Fruit fly (Drosophila melanogaster): ENCODE data around the gene Med.
A peak's percentile ranks its signal among the peaks of the same experiment; 100 is the strongest.

Gene Med

DNA sequence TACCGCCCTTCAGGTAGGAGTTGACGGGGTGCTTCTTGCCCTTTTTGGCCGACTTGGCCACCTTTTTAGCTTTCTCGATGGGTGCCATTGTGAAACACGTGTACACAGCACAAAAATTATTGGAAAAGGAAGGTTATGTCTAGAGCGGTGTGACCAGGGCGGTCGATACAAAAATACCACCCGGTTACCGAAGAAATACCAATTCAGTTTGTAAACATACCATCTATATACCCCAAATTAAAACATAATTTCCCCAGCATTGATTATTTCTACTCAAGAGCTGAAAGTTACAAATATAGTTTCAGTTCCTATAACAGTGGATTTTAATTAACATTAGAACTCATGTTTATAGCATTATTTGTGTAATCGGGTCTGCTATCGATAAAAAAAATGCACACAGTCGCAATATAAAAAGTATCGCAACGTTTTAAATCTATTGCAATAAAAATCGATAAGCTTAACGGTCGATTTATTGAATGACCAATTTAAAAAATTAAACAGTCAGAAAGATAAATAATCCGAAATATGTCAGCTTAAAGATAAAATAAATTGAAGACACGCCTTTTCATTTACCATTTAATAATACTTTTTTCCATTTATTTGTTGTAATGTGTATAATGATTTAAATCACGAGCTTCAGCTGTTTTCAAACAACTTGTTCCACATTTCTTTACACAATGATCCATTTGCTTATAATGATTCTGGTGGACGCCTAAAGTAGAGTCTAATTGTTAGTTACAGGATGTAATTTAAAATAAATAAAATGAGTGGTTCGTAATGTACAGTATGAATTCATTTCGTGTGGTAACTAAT, 14.6 kb upstream of the Med start, which contains the start of gene RpL6 (continued):
- no peak for TF ChIP-seq pita (GFP tag; optimal IDR thresholded peaks at IDR 0.05)
- TF ChIP-seq aop (GFP tag; IDR thresholded peaks at IDR 0.05): no peak
- TF ChIP-seq Chrac-16 (GFP tag; optimal IDR thresholded peaks at IDR 0.05): no peak
- peak; percentile 91 for TF ChIP-seq CG9797 (GFP tag; optimal IDR thresholded peaks at IDR 0.05)
- no peak for TF ChIP-seq Dip3 (GFP tag; optimal IDR thresholded peaks at IDR 0.05)
- peak; percentile 9 for TF ChIP-seq CG2120 (GFP tag; optimal IDR thresholded peaks at IDR 0.05)
- TF ChIP-seq hb (GFP tag; IDR thresholded peaks at IDR 0.05; ENCODE audit: partially characterized antibody): peak; percentile 83
- TF ChIP-seq da (GFP tag; optimal IDR thresholded peaks at IDR 0.05): no peak
- TF ChIP-seq ato (GFP tag; IDR thresholded peaks at IDR 0.05; ENCODE audit: partially characterized antibody): peak; percentile 81
- TF ChIP-seq jing (GFP tag; optimal IDR thresholded peaks at IDR 0.05): no peak
- no peak; the same call in 1 of the 2 replicates for TF ChIP-seq tna (GFP tag; IDR thresholded peaks at IDR 0.05; ENCODE audit: partially characterized antibody)
- TF ChIP-seq CG6791 (GFP tag; IDR thresholded peaks at IDR 0.05; ENCODE audit: partially characterized antibody): peak; percentile 84
- TF ChIP-seq Dll (GFP tag; IDR thresholded peaks at IDR 0.05; ENCODE audit: partially characterized antibody): peak; percentile 87
- peak; percentile 97 for TF ChIP-seq bigmax (GFP tag; optimal IDR thresholded peaks at IDR 0.05)
- TF ChIP-seq CG16813 (GFP tag; IDR thresholded peaks at IDR 0.05; ENCODE audit: partially characterized antibody): peak; percentile 82
- no peak for TF ChIP-seq CG6683 (GFP tag; optimal IDR thresholded peaks at IDR 0.05)
- no peak for TF ChIP-seq D19A (tag; optimal IDR thresholded peaks at IDR 0.05)
- peak; percentile 38 for TF ChIP-seq CG34376 (GFP tag; optimal IDR thresholded peaks at IDR 0.05)
- TF ChIP-seq h (optimal IDR thresholded peaks at IDR 0.05): no peak
- no peak for TF ChIP-seq pnt (GFP tag; optimal IDR thresholded peaks at IDR 0.05)
- TF ChIP-seq CG11398 (GFP tag; optimal IDR thresholded peaks at IDR 0.05): no peak
- TF ChIP-seq CG8281 (tag; optimal IDR thresholded peaks at IDR 0.05): no peak
- TF ChIP-seq lmd (GFP tag; IDR thresholded peaks at IDR 0.05): no peak
- TF ChIP-seq Hmr (GFP tag; optimal IDR thresholded peaks at IDR 0.05): peak; percentile 57
- no peak for TF ChIP-seq CG9876 (GFP tag; optimal IDR thresholded peaks at IDR 0.05)
- no peak for TF ChIP-seq CG3838 (GFP tag; optimal IDR thresholded peaks at IDR 0.05)
- TF ChIP-seq Pdp1 (GFP tag; optimal IDR thresholded peaks at IDR 0.05): peak in 1 of 2 experiments; percentile 67
- peak; percentile 12 for TF ChIP-seq CG17385 (GFP tag; optimal IDR thresholded peaks at IDR 0.05)
- no peak for TF ChIP-seq Hr78 (GFP tag; optimal IDR thresholded peaks at IDR 0.05)
- TF ChIP-seq phol (tag; optimal IDR thresholded peaks at IDR 0.05): peak; percentile 37
- peak; percentile 86 for TF ChIP-seq stwl (tag; optimal IDR thresholded peaks at IDR 0.05)
- peak; percentile 86 for TF ChIP-seq unc-4 (GFP tag; IDR thresholded peaks at IDR 0.05; ENCODE audit: partially characterized antibody)
- no peak for TF ChIP-seq Xbp1 (GFP tag; optimal IDR thresholded peaks at IDR 0.05)
- peak; percentile 30 for TF ChIP-seq Hsf (GFP tag; optimal IDR thresholded peaks at IDR 0.05)
- peak; percentile 15 for TF ChIP-seq Camta (GFP tag; optimal IDR thresholded peaks at IDR 0.05)
- no peak for TF ChIP-seq zfh1 (GFP tag; IDR thresholded peaks at IDR 0.05)
- no peak; the same call in 2 of the 3 replicates for TF ChIP-seq Dbx (GFP tag; IDR thresholded peaks at IDR 0.05)
- TF ChIP-seq CG10267 (tag; optimal IDR thresholded peaks at IDR 0.05): peak; percentile 77
- peak; percentile 13 for TF ChIP-seq CG15269 (tag; optimal IDR thresholded peaks at IDR 0.05)
- peak; percentile 73; the same call in 1 of the 2 replicates for TF ChIP-seq amos (GFP tag; IDR thresholded peaks at IDR 0.05; ENCODE audit: partially characterized antibody)
- TF ChIP-seq gsb (GFP tag; IDR thresholded peaks at IDR 0.05): no peak
- no peak for TF ChIP-seq CG3407 (GFP tag; optimal IDR thresholded peaks at IDR 0.05)
- TF ChIP-seq Nf-YC (tag; optimal IDR thresholded peaks at IDR 0.05): peak; percentile 33
- no peak for TF ChIP-seq CG3995 (GFP tag; optimal IDR thresholded peaks at IDR 0.05)
- no peak for TF ChIP-seq CG10462 (GFP tag; optimal IDR thresholded peaks at IDR 0.05)
- TF ChIP-seq Atf-2 (GFP tag; optimal IDR thresholded peaks at IDR 0.05): no peak
- TF ChIP-seq unpg (GFP tag; optimal IDR thresholded peaks at IDR 0.05): peak; percentile 15
- no peak for TF ChIP-seq NfI (GFP tag; optimal IDR thresholded peaks at IDR 0.05)
